Fruit fly (Drosophila melanogaster): ENCODE results near the gene CG15036.

DNA sequence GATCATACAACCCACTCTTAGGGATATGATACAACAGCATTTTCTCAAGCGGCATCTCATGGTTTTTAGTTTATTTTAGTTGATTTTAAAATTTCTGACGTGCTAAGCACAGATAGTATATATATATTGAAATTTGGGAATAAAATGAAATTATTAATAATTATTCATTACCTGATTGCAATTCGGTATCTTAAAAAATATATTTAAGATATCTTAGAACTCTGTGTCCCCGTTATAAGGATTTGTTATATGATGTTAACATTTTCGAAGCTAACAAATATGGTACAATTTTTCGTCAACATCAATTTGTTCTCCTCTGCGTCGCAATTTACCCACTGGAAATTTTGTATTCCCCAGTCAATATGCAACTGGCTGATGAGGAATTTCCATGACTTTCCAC is 28.6 kb upstream of the CG15036 start, which contains the start of gene CG43198:
- no peak for TF ChIP-seq BEAF-32 (GFP tag; optimal IDR thresholded peaks at IDR 0.05)
- no peak for TF ChIP-seq Dll (GFP tag; IDR thresholded peaks at IDR 0.05; ENCODE audit: partially characterized antibody)
- no peak for TF ChIP-seq NC2β (GFP tag; optimal IDR thresholded peaks at IDR 0.05)
- TF ChIP-seq Tbp (GFP tag; optimal IDR thresholded peaks at IDR 0.05), result no peak
